Worm (Caenorhabditis elegans): ENCODE results near the gene B0244.5.

B0244.5 gene

DNA sequence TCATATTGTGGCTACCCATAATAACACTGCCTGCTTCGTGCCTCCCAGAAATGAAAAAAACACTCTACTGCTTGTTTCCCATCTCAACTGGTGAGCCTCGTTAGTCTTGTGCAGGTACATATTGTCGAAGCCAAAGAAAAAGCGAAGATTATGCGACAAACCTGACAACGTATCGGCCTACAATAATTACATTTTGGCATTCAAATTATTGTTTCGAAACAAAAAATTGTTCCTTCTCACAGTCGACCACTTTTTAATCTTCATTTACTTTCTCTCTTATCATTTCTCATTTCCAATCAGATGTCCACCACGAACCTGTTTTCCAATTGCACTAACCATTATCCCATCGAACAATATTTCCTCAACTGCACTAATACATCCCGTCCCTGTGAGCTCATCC lies 1.6 kb upstream of the B0244.5 start, which contains the start of gene B0244.15:
Gene B0244.15 (plus strand): TSS at position 301 of the 400 bp plus-strand sequence.
- TF ChIP-seq ztf-25 (GFP tag; IDR thresholded peaks at IDR 0.05) (no peak), xnd-1 (tag; optimal IDR thresholded peaks at IDR 0.05) (no peak), F52B5.7 (tag; optimal IDR thresholded peaks at IDR 0.05) (no peak), hsf-1 (GFP tag; IDR thresholded peaks at IDR 0.05) (no peak)

DNA sequence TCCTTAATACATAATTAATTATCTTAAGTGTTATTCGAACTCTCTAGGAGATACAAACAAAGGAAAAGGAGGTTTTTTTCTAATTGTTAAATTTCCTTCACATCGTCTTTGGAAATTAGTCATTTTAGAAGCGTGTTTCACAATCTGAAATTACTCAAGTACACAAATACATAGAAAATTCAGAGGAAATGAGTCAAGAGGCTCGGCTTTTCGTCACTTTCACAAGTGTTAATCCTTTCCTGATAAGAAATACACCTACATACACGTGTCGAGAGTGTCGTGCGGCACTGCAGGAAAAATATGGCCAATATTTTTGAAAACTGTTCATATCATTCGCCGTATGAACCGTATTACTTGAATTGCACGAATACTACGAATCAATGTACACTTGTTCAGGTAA lies 2.5 kb downstream of the B0244.5 start, which contains the start of gene B0244.4:
Gene B0244.4 (plus strand): TSS at position 301 of the 400 bp plus-strand sequence.
- TF ChIP-seq pha-4 (tag; optimal IDR thresholded peaks at IDR 0.05): no peak
- TF ChIP-seq egl-18 (GFP tag; IDR thresholded peaks at IDR 0.05): no peak
- no peak for TF ChIP-seq cebp-1 (GFP tag; IDR thresholded peaks at IDR 0.05)
- no peak for TF ChIP-seq cebp-1 (tag; optimal IDR thresholded peaks at IDR 0.05)
- no peak for TF ChIP-seq nfya-2 (GFP tag; IDR thresholded peaks at IDR 0.05)
- TF ChIP-seq T26A5.8 (tag; optimal IDR thresholded peaks at IDR 0.05): no peak
- no peak for TF ChIP-seq F57A8.1 (GFP tag; optimal IDR thresholded peaks at IDR 0.05)
- TF ChIP-seq F57C9.4 (tag; optimal IDR thresholded peaks at IDR 0.05): no peak
- no peak for TF ChIP-seq lin-26 (GFP tag; IDR thresholded peaks at IDR 0.05)
- TF ChIP-seq hsf-1 (GFP tag; IDR thresholded peaks at IDR 0.05): no peak
- no peak for TF ChIP-seq unc-62 (GFP tag; optimal IDR thresholded peaks at IDR 0.05)
- no peak for TF ChIP-seq zim-3 (tag; optimal IDR thresholded peaks at IDR 0.05)
- TF ChIP-seq K11D2.4 (GFP tag; IDR thresholded peaks at IDR 0.05): no peak
- no peak for TF ChIP-seq ccch-3 (GFP tag; optimal IDR thresholded peaks at IDR 0.05)
- no peak for TF ChIP-seq aptf-3 (GFP tag; IDR thresholded peaks at IDR 0.05)
- TF ChIP-seq ZK185.1 (tag; optimal IDR thresholded peaks at IDR 0.05; ENCODE audit: poor library complexity, severe bottlenecking): no peak
- TF ChIP-seq zfh-2 (GFP tag; conservative IDR thresholded peaks at IDR 0.05): no peak
- TF ChIP-seq nhr-80 (tag; optimal IDR thresholded peaks at IDR 0.05): no peak
- no peak for TF ChIP-seq F49E8.2 (tag; optimal IDR thresholded peaks at IDR 0.05; ENCODE audit: insufficient read depth)
- TF ChIP-seq snpc-4 (GFP tag; optimal IDR thresholded peaks at IDR 0.05): no peak
- no peak for TF ChIP-seq snpc-4 (tag; optimal IDR thresholded peaks at IDR 0.05)

DNA sequence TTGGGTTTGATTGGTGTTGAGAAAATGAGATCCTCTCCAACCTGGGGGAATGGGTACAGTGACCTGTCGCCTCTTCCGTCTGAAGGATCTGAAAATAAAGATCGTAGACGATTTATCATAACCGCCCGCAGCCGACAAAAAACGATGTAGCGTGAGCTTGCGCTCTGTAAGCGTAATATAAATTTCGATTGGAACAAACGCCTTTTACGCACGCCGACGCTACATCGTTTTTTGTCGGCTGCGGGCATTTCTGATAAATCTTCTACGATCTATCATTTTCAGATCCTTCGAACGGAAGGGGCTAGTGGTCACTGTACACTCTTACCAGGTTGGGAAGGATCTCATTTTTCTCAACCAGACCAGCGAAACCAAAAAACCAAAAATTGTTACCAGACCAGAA lies 3.7 kb downstream of the B0244.5 start:
- TF ChIP-seq unc-62 (GFP tag; optimal IDR thresholded peaks at IDR 0.05) (no peak), lsl-1 (GFP tag; optimal IDR thresholded peaks at IDR 0.05) (no peak), ama-1 (optimal IDR thresholded peaks at IDR 0.05) (no peak), ama-1 (GFP tag; optimal IDR thresholded peaks at IDR 0.05) (no peak), T26A5.8 (tag; optimal IDR thresholded peaks at IDR 0.05) (no peak), hmg-1.2 (GFP tag; IDR thresholded peaks at IDR 0.05) (no peak), ccch-3 (GFP tag; optimal IDR thresholded peaks at IDR 0.05) (no peak), let-526 (GFP tag; IDR thresholded peaks at IDR 0.05) (no peak), aptf-2 (GFP tag; conservative IDR thresholded peaks at IDR 0.05) (no peak), gei-17 (GFP tag; optimal IDR thresholded peaks at IDR 0.05) (no peak), F55B11.4 (tag; optimal IDR thresholded peaks at IDR 0.05; ENCODE audit: borderline replicate concordance, insufficient read depth) (no peak), snpc-4 (GFP tag; optimal IDR thresholded peaks at IDR 0.05) (no peak), snpc-4 (tag; optimal IDR thresholded peaks at IDR 0.05) (peak in 3 of 4 experiments; percentile 70 to 90 (median 90)), pbrm-1 (GFP tag; IDR thresholded peaks at IDR 0.05) (no peak), snpc-1.1 (tag; optimal IDR thresholded peaks at IDR 0.05; ENCODE audit: insufficient read depth) (peak; percentile 70), B0019.2 (GFP tag; conservative IDR thresholded peaks at IDR 0.05) (no peak)

DNA sequence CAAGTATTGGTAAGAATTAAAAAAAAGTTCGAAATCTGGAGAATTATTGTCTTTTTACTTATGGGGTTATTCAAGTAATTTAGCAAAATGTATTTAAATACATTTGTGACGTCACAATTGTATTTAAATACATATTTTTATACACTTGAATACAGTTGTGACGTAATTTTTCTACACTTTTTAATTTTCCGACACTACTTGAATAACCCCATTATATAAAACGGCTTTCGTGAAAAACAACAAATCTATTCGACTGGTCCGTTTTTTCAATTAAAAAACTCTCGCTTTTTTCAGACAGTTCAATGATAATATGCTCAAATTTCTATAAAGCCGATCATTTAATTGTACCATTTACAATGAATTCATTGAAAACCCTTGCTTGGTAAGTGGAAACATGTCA lies 5.8 kb downstream of the B0244.5 start:
- TF ChIP-seq F49E8.2 (tag; optimal IDR thresholded peaks at IDR 0.05; ENCODE audit: insufficient read depth) (no peak), die-1 (tag; optimal IDR thresholded peaks at IDR 0.05) (no peak), xnd-1 (tag; optimal IDR thresholded peaks at IDR 0.05) (no peak), tlf-1 (GFP tag; optimal IDR thresholded peaks at IDR 0.05) (no peak), mxl-1 (tag; optimal IDR thresholded peaks at IDR 0.05) (no peak), cebp-2 (GFP tag; IDR thresholded peaks at IDR 0.05) (no peak), let-607 (tag; optimal IDR thresholded peaks at IDR 0.05) (no peak), lsl-1 (GFP tag; optimal IDR thresholded peaks at IDR 0.05) (no peak), ZK185.1 (tag; optimal IDR thresholded peaks at IDR 0.05; ENCODE audit: poor library complexity, severe bottlenecking) (no peak), somi-1 (GFP tag; optimal IDR thresholded peaks at IDR 0.05) (no peak), ekl-4 (GFP tag; IDR thresholded peaks at IDR 0.05) (no peak)

Measured in whole organism, young adult.